Fruit fly (Drosophila melanogaster): ENCODE data around the gene rdgA.

rdgA gene

dm6 chrX:8906805-8907546 lies at the start of gene rdgA:
Gene rdgA (plus strand): TSS chrX:8907068.
- no peak for TF ChIP-seq noc (tag; optimal IDR thresholded peaks at IDR 0.05)

DNA sequence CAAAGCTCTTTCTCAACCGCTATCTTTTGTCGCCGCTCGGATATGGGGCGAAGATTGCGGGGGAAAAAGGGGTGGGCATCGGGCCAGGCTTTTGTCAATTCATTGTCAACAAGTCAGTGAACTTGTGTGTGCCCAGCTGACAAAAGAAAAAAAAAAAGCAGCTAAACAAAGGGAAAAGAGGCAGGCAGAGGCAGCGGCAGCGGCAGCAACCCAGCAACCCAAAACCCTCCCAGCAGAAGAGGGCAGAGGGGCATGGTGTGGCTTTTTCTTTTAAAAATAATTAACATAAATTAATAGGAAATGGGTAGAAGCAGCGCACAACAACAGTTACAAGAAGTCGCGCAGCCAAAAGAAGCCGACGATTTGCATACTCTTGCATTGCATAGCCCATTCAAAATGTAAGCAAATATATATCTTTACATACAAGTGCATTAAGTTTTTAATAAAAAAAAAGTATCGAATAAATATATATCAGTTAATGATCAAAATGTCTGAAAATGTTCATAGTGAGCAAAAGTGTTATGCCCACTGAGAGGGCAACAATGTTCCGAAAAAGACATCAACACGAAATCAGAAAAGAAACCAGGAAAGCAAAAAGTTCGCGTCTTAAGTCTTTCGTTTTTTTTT lies 49.7 kb upstream of the rdgA start:
- no peak for TF ChIP-seq noc (tag; optimal IDR thresholded peaks at IDR 0.05)

DNA sequence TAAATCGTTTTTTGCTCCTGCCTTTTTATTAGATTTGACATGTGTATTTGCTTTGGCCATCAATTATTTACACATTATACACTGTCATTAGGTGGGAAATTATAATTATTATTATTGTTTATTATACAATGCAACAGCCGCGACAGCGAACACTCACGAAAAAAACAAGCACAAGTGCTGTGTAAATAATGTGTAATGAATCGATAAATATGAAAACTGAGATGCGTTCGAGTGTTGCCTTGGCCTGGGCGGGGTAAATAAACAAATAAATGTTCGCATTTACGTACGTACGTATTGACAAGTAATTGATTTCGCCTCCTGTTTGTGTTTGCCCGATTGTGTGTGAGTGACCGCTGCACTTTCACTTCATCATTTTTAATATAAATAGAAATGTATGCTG lies 48.2 kb upstream of the rdgA start:
- no peak for TF ChIP-seq noc (tag; optimal IDR thresholded peaks at IDR 0.05)

- no peak for TF ChIP-seq noc (tag; optimal IDR thresholded peaks at IDR 0.05)
Observed at dm6 chrX:8859517-8859916, 47.4 kb upstream of the rdgA start.

- peak; percentile 10 for TF ChIP-seq noc (tag; optimal IDR thresholded peaks at IDR 0.05)
Observed at dm6 chrX:8861267-8861666, 45.6 kb upstream of the rdgA start.

dm6 chrX:8863133-8863553 lies 43.7 kb upstream of the rdgA start:
- no peak for TF ChIP-seq noc (tag; optimal IDR thresholded peaks at IDR 0.05)

DNA sequence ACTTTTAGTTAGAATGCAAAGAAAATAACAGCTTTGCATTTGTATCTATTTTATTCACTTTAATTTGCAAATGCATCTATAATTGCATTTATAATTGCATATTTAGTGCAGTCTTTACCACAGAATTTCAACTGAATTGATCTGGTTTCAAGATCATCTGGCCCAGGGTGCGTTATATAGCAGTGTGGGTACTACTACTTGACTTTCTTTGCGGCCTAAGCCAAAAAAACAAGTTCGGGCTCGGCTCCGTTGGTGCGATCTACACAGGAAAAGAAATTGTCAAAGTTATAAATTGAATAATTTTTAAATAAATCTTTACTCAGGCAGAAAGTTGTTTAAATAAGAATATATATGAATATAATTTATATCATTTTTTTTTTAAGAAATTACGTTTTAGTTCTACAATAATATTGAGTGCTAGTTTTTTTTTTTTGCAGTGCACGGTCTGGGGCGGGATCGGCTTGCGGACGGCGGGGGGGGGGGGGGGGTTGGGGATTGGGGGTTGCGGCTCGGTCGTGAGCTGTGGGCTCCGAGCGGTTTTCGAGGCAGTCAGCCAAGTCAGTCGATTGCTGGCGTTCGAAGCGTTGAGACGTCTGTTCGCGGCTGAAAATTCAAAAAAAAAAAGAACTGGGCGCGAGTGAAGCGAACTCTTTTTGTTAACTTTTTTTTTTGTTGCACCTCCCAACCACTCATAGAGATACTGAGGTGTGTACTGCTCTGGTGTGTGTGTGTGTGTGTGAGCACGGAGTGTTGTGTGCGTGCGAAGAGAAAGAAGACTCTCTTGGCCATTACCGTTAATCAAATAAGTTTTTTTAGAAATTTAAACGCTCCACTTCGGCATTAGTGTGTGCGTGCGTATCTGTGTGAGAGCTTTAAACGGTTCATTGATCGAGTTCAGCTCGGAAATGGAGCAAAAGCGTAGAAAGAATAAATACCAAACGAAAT lies 43.0 kb upstream of the rdgA start:
- peak; percentile 75 for TF ChIP-seq noc (tag; optimal IDR thresholded peaks at IDR 0.05)

DNA sequence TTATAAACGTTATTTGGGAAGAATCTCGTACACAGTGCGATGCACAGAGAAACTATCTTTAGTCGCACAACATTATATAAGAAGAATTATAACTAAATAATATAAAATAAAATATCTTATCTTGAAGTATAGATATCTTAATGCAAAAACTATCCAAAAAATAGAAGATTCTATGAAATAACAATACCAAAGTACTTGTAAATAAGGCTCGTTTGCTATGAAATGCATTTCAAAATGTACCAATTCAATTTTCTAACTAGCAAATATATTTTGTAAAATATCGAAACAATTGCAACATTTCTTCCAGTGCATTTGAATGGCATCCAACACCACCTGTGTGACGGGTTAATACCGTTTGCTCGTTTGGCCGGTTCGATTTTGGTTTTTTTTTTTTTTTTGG lies 40.6 kb upstream of the rdgA start:
- peak; percentile 6 for TF ChIP-seq noc (tag; optimal IDR thresholded peaks at IDR 0.05)

DNA sequence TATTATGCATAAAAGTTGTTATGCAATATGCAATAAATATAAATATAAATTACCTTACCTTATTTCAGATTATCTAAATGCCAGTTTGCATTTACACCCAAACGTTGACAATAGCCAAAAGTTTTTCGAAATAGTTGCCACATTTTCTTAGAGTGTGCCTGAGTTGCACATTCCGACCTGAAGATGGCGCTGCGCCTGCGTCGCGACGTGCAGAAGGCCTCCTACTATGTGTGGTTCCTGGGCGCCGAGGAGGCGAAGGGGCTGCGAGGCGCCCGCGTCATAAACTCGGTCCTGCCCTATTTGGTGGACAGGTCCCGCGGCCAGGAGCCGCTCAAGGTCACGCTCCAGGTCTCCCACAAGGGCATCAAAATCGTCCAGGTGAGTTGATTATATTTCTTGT lies 39.4 kb upstream of the rdgA start:
- no peak for TF ChIP-seq noc (tag; optimal IDR thresholded peaks at IDR 0.05)

dm6 chrX:8878967-8879554 lies 27.8 kb upstream of the rdgA start:
- peak; percentile 71 for TF ChIP-seq noc (tag; optimal IDR thresholded peaks at IDR 0.05)

dm6 chrX:8881729-8882128 lies 25.1 kb upstream of the rdgA start:
- no peak for TF ChIP-seq noc (tag; optimal IDR thresholded peaks at IDR 0.05)

DNA sequence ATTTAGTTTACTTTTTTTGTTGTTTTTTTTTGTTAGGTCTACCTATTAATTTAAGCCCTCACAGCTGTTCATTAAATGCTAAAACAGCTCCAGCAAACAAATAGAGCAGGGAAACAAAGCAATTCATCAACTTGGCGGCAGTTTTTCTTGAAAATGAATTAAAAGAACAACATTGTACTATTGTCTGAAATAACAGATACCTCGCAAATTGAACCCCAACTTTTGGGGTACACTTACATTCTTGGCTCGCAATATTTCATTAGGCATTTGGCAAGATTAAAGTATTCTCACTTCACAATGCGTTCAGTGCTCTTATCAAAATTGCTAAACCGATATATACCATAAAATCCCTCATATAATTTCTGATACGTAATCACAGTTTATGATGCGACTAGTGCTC lies 23.5 kb upstream of the rdgA start:
- TF ChIP-seq noc (tag; optimal IDR thresholded peaks at IDR 0.05), result no peak

dm6 chrX:8883954-8884353 lies 22.9 kb upstream of the rdgA start:
- TF ChIP-seq noc (tag; optimal IDR thresholded peaks at IDR 0.05), result no peak

dm6 chrX:8884678-8885077 lies 22.2 kb upstream of the rdgA start:
- no peak for TF ChIP-seq noc (tag; optimal IDR thresholded peaks at IDR 0.05)

- no peak for TF ChIP-seq noc (tag; optimal IDR thresholded peaks at IDR 0.05)
Observed at dm6 chrX:8885177-8885576, 21.7 kb upstream of the rdgA start.

DNA sequence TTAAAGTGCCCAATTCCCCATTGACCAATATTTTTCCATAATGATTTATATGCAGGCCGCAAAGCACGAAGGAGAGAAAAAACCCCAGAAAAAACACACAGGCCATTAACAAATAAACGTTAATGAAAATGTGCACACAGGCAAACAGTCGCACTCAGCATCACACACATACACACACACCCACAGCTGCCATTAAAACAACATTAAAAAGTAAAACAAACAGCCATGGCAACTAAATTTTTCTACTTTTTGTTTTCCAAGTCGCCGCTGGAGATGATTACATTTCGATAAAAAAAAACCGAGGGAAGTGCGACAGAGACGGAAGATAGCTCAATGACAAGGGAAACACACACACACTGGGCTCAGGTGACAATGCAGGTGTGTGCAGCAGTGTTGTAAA lies 19.5 kb upstream of the rdgA start:
- TF ChIP-seq noc (tag; optimal IDR thresholded peaks at IDR 0.05), result no peak

All from whole organism, larva.